Fruit fly (Drosophila melanogaster) whole organism, embryonic: ENCODE data around the gene CG6431.

Experiments
- Antp ChIP-seq: fragments of 200-800 bp; sonication (Bioruptor generic); optimal IDR thresholded peaks from 3 replicates; lab custom pipeline; 2016; ENCODE audit warnings: missing biosample characterization, missing genetic modification characterization
- B-H1 ChIP-seq: fragments of 200-800 bp; sonication (Bioruptor generic); IDR thresholded peaks from 3 replicates; pipeline ENCODE4 v1.3.6; 2022; ENCODE audit warnings: missing biosample characterization, missing genetic modification characterization
- CG10209 ChIP-seq: fragments of 200-800 bp; sonication (Bioruptor generic); optimal IDR thresholded peaks from 3 replicates; lab custom pipeline; 2017; ENCODE audit warnings: missing biosample characterization, mild to moderate bottlenecking, missing genetic modification characterization, missing genetic modification reagents
- CG12071 ChIP-seq: fragments of 200-800 bp; sonication (Bioruptor generic); optimal IDR thresholded peaks from 3 replicates; lab custom pipeline; 2018; ENCODE audit warnings: missing biosample characterization, mild to moderate bottlenecking, missing genetic modification characterization
- CG12236 ChIP-seq: fragments of 200-800 bp; sonication (Bioruptor generic); optimal IDR thresholded peaks from 2 replicates; lab custom pipeline; 2016; ENCODE audit warnings: missing biosample characterization, missing genetic modification characterization
- CG1602 ChIP-seq: fragments of 200-800 bp; sonication (Bioruptor generic); optimal IDR thresholded peaks from 3 replicates; lab custom pipeline; 2016; ENCODE audit warnings: missing biosample characterization, missing genetic modification characterization
- CG1647 ChIP-seq: fragments of 200-800 bp; sonication (Bioruptor generic); optimal IDR thresholded peaks from 3 replicates; lab custom pipeline; 2016; ENCODE audit warnings: missing biosample characterization, missing genetic modification characterization
- CG17186 ChIP-seq: fragments of 200-800 bp; sonication (Bioruptor generic); optimal IDR thresholded peaks from 3 replicates; lab custom pipeline; 2017; ENCODE audit warnings: missing biosample characterization, missing genetic modification reagents, missing genetic modification characterization
- CG17328 ChIP-seq: fragments of 200-800 bp; sonication (Bioruptor generic); IDR thresholded peaks from 2 replicates; pipeline ENCODE4 v1.3.6; 2022; ENCODE audit warnings: missing biosample characterization, missing genetic modification characterization
- CG17361 ChIP-seq: fragments of 200-800 bp; sonication (Bioruptor generic); IDR thresholded peaks from 3 replicates; pipeline ENCODE4 v1.3.6; 2022; ENCODE audit warnings: missing biosample characterization, missing genetic modification characterization
- CG33213 ChIP-seq: fragments of 200-800 bp; sonication (Bioruptor generic); optimal IDR thresholded peaks from 3 replicates; lab custom pipeline; 2016; ENCODE audit warnings: missing biosample characterization, missing genetic modification characterization
- CG33557 ChIP-seq: fragments of 200-800 bp; sonication (Bioruptor generic); optimal IDR thresholded peaks from 2 replicates; lab custom pipeline; 2019; ENCODE audit warnings: missing biosample characterization, mild to moderate bottlenecking, missing genetic modification characterization, moderate library complexity
- CG34224 ChIP-seq: fragments of 200-800 bp; sonication (Bioruptor generic); IDR thresholded peaks from 3 replicates; pipeline ENCODE4 v1.3.6; 2022; ENCODE audit warnings: missing biosample characterization, missing genetic modification characterization; ENCODE audit not compliant: partially characterized antibody
- CG4360 ChIP-seq: fragments of 200-800 bp; sonication (Bioruptor generic); IDR thresholded peaks from 2 replicates; pipeline ENCODE4 v1.3.6; 2022; ENCODE audit warnings: missing biosample characterization, missing genetic modification characterization
- CG8765 ChIP-seq: fragments of 200-800 bp; sonication (Bioruptor generic); IDR thresholded peaks from 2 replicates; pipeline ENCODE4 v1.3.6; 2022; ENCODE audit warnings: missing biosample characterization, missing genetic modification characterization
- CG9437 ChIP-seq: fragments of 200-800 bp; sonication (Bioruptor generic); optimal IDR thresholded peaks from 2 replicates; lab custom pipeline; 2018; ENCODE audit warnings: missing biosample characterization, mild to moderate bottlenecking, missing genetic modification characterization
- CoRest ChIP-seq: fragments of 200-800 bp; sonication (Bioruptor generic); optimal IDR thresholded peaks from 3 replicates; lab custom pipeline; 2018; ENCODE audit warnings: missing biosample characterization, mild to moderate bottlenecking, missing genetic modification characterization, moderate library complexity
- Eip74EF ChIP-seq, 2 experiments: fragments of 200-800 bp in 1 of 2; fragments of >200 bp in 1 of 2; sonication (Bioruptor generic) in 1 of 2; optimal IDR thresholded peaks; 2 replicates each; lab custom pipeline; 2017 to 2019; ENCODE audit warnings: missing biosample characterization in 2 of 2, missing genetic modification characterization in 2 of 2, mild to moderate bottlenecking in 1 of 2, moderate library complexity in 1 of 2
- Ets65A ChIP-seq: fragments of 200-800 bp; sonication (Bioruptor generic); peaks from one replicate; lab custom pipeline; 2016; ENCODE audit warnings: missing biosample characterization, missing genetic modification characterization
- H15 ChIP-seq: fragments of 200-800 bp; sonication (Bioruptor generic); IDR thresholded peaks from 3 replicates; pipeline ENCODE4 v1.3.6; 2022; ENCODE audit warnings: missing biosample characterization, missing genetic modification characterization
- HLH4C ChIP-seq: fragments of 200-800 bp; sonication (Bioruptor generic); IDR thresholded peaks from 3 replicates; pipeline ENCODE4 v1.3.6; 2022; ENCODE audit warnings: missing biosample characterization, missing genetic modification characterization; ENCODE audit not compliant: partially characterized antibody
- HmgZ ChIP-seq: fragments of 200-800 bp; sonication (Bioruptor generic); optimal IDR thresholded peaks from 2 replicates; lab custom pipeline; 2018; ENCODE audit warnings: missing biosample characterization, mild to moderate bottlenecking, missing genetic modification characterization
- Hmr ChIP-seq: fragments of 200-800 bp; sonication (Bioruptor generic); optimal IDR thresholded peaks from 3 replicates; lab custom pipeline; 2017; ENCODE audit warnings: mild to moderate bottlenecking, missing biosample characterization, missing genetic modification reagents, missing genetic modification characterization
- Jarid2 ChIP-seq: fragments of 200-800 bp; sonication (Bioruptor generic); optimal IDR thresholded peaks from 3 replicates; lab custom pipeline; 2017; ENCODE audit warnings: mild to moderate bottlenecking, missing biosample characterization, missing genetic modification reagents, missing genetic modification characterization
- NC2β ChIP-seq: fragments of 200-800 bp; sonication (Bioruptor generic); optimal IDR thresholded peaks from 2 replicates; lab custom pipeline; 2016; ENCODE audit warnings: missing biosample characterization, missing genetic modification characterization
- NK7.1 ChIP-seq: fragments of 200-800 bp; sonication (Bioruptor generic); optimal IDR thresholded peaks from 3 replicates; lab custom pipeline; 2016; ENCODE audit warnings: missing biosample characterization, missing genetic modification characterization
- Opbp ChIP-seq: fragments of 200-800 bp; sonication (Bioruptor generic); IDR thresholded peaks from 3 replicates; pipeline ENCODE4 v1.3.6; 2022; ENCODE audit warnings: missing biosample characterization, missing genetic modification characterization; ENCODE audit not compliant: partially characterized antibody
- Rx ChIP-seq: fragments of 200-800 bp; sonication (Bioruptor generic); IDR thresholded peaks from 2 replicates; pipeline ENCODE4 v1.3.6; 2022; ENCODE audit warnings: missing biosample characterization, missing genetic modification characterization
- Sry-δ ChIP-seq: fragments of 200-800 bp; sonication (Bioruptor generic); optimal IDR thresholded peaks from 2 replicates; lab custom pipeline; 2016; ENCODE audit warnings: missing biosample characterization, missing genetic modification characterization
- amos ChIP-seq: fragments of 200-800 bp; sonication (Bioruptor generic); IDR thresholded peaks from 2 replicates; pipeline ENCODE4 v1.3.6; 2022; ENCODE audit warnings: missing biosample characterization, missing genetic modification characterization; ENCODE audit not compliant: partially characterized antibody
- chm ChIP-seq: fragments of 200-800 bp; sonication (Bioruptor generic); IDR thresholded peaks from 2 replicates; pipeline ENCODE4 v1.3.6; 2022; ENCODE audit warnings: missing biosample characterization, missing genetic modification characterization
- crc ChIP-seq: fragments of 200-800 bp; sonication (Bioruptor generic); optimal IDR thresholded peaks from 2 replicates; lab custom pipeline; 2016; ENCODE audit warnings: missing biosample characterization, missing genetic modification characterization
- disco-r ChIP-seq: fragments of 200-800 bp; sonication (Bioruptor generic); optimal IDR thresholded peaks from 2 replicates; lab custom pipeline; 2016; ENCODE audit warnings: missing biosample characterization, missing genetic modification characterization
- dysf ChIP-seq: fragments of 200-800 bp; sonication (Bioruptor generic); IDR thresholded peaks from 3 replicates; pipeline ENCODE4 v1.3.6; 2022; ENCODE audit warnings: missing biosample characterization, missing genetic modification characterization
- en ChIP-seq: fragments of 200-800 bp; sonication (Bioruptor generic); optimal IDR thresholded peaks from 2 replicates; lab custom pipeline; 2016; ENCODE audit warnings: missing biosample characterization, missing genetic modification characterization
- eyg ChIP-seq: fragments of 200-800 bp; sonication (Bioruptor generic); optimal IDR thresholded peaks from 3 replicates; lab custom pipeline; 2016; ENCODE audit warnings: missing biosample characterization, missing genetic modification characterization
- fd96Cb ChIP-seq: fragments of 200-800 bp; sonication (Bioruptor generic); optimal IDR thresholded peaks from 2 replicates; lab custom pipeline; 2018; ENCODE audit warnings: missing biosample characterization, mild to moderate bottlenecking, missing genetic modification characterization, moderate library complexity
- gem ChIP-seq: fragments of 200-800 bp; sonication (Bioruptor generic); optimal IDR thresholded peaks from 2 replicates; lab custom pipeline; 2019; ENCODE audit warnings: missing biosample characterization, mild to moderate bottlenecking, missing genetic modification characterization, moderate library complexity
- jigr1 ChIP-seq: fragments of 200-800 bp; sonication (Bioruptor generic); IDR thresholded peaks from 3 replicates; pipeline ENCODE4 v1.3.6; 2022; ENCODE audit warnings: missing biosample characterization, missing genetic modification characterization
- pan ChIP-seq, 4 experiments: fragments of >200 bp in 3 of 4; fragments of 200-800 bp in 1 of 4; sonication (Bioruptor generic) in 1 of 4; optimal IDR thresholded peaks in 3 of 4; IDR thresholded peaks in 1 of 4; 2 replicates each; pipeline versions ENCODE4 v1.3.6 to Lab custom; 2017 to 2022; ENCODE audit warnings: missing biosample characterization in 2 of 4, missing genetic modification characterization in 2 of 4, mixed read lengths in 1 of 4
- slp2 ChIP-seq: fragments of 200-800 bp; sonication (Bioruptor generic); optimal IDR thresholded peaks from 2 replicates; lab custom pipeline; 2016; ENCODE audit warnings: missing biosample characterization, missing genetic modification characterization
- sna ChIP-seq: fragments of 200-800 bp; sonication (Bioruptor generic); IDR thresholded peaks from 2 replicates; pipeline ENCODE4 v1.3.6; 2022; ENCODE audit warnings: missing biosample characterization, missing genetic modification characterization; ENCODE audit not compliant: partially characterized antibody
- wor ChIP-seq: fragments of 200-800 bp; sonication (Bioruptor generic); IDR thresholded peaks from 2 replicates; pipeline ENCODE4 v1.3.6; 2022; ENCODE audit warnings: missing biosample characterization, missing genetic modification characterization

The CG6431 gene

dm6 chr2L:10732343-10732808, 8.4 kb downstream of the CG6431 start, which contains the start of the genes EMC3 and Dpy-30L1 (continued):
- TF ChIP-seq Ets65A (GFP tag; lab: Kevin White, UChicago) (peak; percentile 92), Opbp (GFP tag; lab: Robert Waterston, UW) (peak; percentile 72; the same call in 2 of the 3 replicates), CG12071 (GFP tag; lab: Kevin White, UChicago) (no peak), jigr1 (no peak), eyg (GFP tag; lab: Kevin White, UChicago) (no peak), CG12236 (GFP tag; lab: Kevin White, UChicago) (no peak), CG33213 (GFP tag; lab: Kevin White, UChicago) (peak; percentile 54), CG17186 (GFP tag; lab: Kevin White, UChicago) (peak; percentile 77), CG1647 (GFP tag; lab: Kevin White, UChicago) (peak; percentile 24), CG10209 (GFP tag; lab: Kevin White, UChicago) (peak; percentile 78), Jarid2 (GFP tag; lab: Kevin White, UChicago) (no peak), CoRest (tag; lab: Kevin White, UChicago) (peak; percentile 74), Rx (no peak), en (GFP tag; lab: Kevin White, UChicago) (no peak), CG17361 (peak; percentile 67), HmgZ (tag; lab: Kevin White, UChicago) (peak; percentile 64), fd96Cb (tag; lab: Kevin White, UChicago) (peak; percentile 2), NK7.1 (GFP tag; lab: Kevin White, UChicago) (peak; percentile 26), CG4360 (GFP tag; lab: Robert Waterston, UW) (no peak), wor (no peak), slp2 (GFP tag; lab: Kevin White, UChicago) (no peak), pan (optimal IDR thresholded peaks at IDR 0.05; lab: Kevin White, UChicago) (no peak), pan (GFP tag; optimal IDR thresholded peaks at IDR 0.05 in 1 of 2, IDR thresholded peaks at IDR 0.05 in 1 of 2) (peak in 1 of 2 experiments; percentile 53), Sry-δ (GFP tag; lab: Kevin White, UChicago) (peak; percentile 87), sna (GFP tag; lab: Robert Waterston, UW) (peak; percentile 91), CG1602 (peak; percentile 56), B-H1 (no peak), chm (GFP tag; lab: Robert Waterston, UW) (no peak), amos (GFP tag; lab: Robert Waterston, UW) (peak; percentile 74), Eip74EF (GFP tag; optimal IDR thresholded peaks at IDR 0.05; lab: Kevin White, UChicago) (no peak), H15 (GFP tag; lab: Robert Waterston, UW) (no peak), Antp (GFP tag; lab: Kevin White, UChicago) (peak; percentile 57), CG17328 (no peak), gem (tag; lab: Kevin White, UChicago) (no peak), crc (GFP tag; lab: Kevin White, UChicago) (no peak), CG33557 (no peak), CG34224 (GFP tag; lab: Robert Waterston, UW) (peak; percentile 81), Hmr (GFP tag; lab: Kevin White, UChicago) (no peak), CG9437 (GFP tag; lab: Kevin White, UChicago) (no peak), HLH4C (peak; percentile 86), NC2β (GFP tag; lab: Kevin White, UChicago) (peak; percentile 35), disco-r (peak; percentile 18), dysf (GFP tag; lab: Robert Waterston, UW) (peak; percentile 57; the same call in 2 of the 3 replicates), CG8765 (GFP tag; lab: Robert Waterston, UW) (no peak)
